Worm (Caenorhabditis elegans): ENCODE measurements around the gene ndub-5.

- no peak for TF ChIP-seq nhr-11 (tag; optimal IDR thresholded peaks at IDR 0.05)
- no peak for TF ChIP-seq nfya-1 (tag; optimal IDR thresholded peaks at IDR 0.05)
- no peak for TF ChIP-seq odd-2 (tag; optimal IDR thresholded peaks at IDR 0.05)
- TF ChIP-seq pqm-1 (tag; optimal IDR thresholded peaks at IDR 0.05) = no peak
- no peak for TF ChIP-seq pag-3 (tag; optimal IDR thresholded peaks at IDR 0.05; ENCODE audit: borderline replicate concordance)
- no peak for TF ChIP-seq unc-42 (tag; optimal IDR thresholded peaks at IDR 0.05)
- TF ChIP-seq mec-3 (tag; optimal IDR thresholded peaks at IDR 0.05; ENCODE audit: borderline replicate concordance) = no peak
- no peak for TF ChIP-seq ceh-19 (GFP tag; optimal IDR thresholded peaks at IDR 0.05)
- no peak for TF ChIP-seq Y22D7AL.16 (tag; optimal IDR thresholded peaks at IDR 0.05)
- TF ChIP-seq ahr-1 (tag; optimal IDR thresholded peaks at IDR 0.05) = no peak
Measured at ce11 chrII:5707532-5707931, 16.4 kb upstream of the ndub-5 start, which contains the start of gene osta-2.
